Fruit fly (Drosophila melanogaster): ENCODE results near the gene CG13361.

CG13361 gene

dm6 chrX:768480-769123 lies 15.1 kb upstream of the CG13361 start (continued):
- no peak for TF ChIP-seq lbe (GFP tag; optimal IDR thresholded peaks at IDR 0.05)
- no peak for TF ChIP-seq Bteb2 (GFP tag; optimal IDR thresholded peaks at IDR 0.05)
- peak; percentile 79 for TF ChIP-seq kni (GFP tag; optimal IDR thresholded peaks at IDR 0.05)
- TF ChIP-seq CG14710 (tag; optimal IDR thresholded peaks at IDR 0.05), result peak; percentile 10
- no peak for TF ChIP-seq exex (tag; optimal IDR thresholded peaks at IDR 0.05)
- TF ChIP-seq CG6813 (GFP tag; optimal IDR thresholded peaks at IDR 0.05), result peak; percentile 44
- peak; percentile 29; the same call in 1 of the 2 replicates for TF ChIP-seq Dref (GFP tag; IDR thresholded peaks at IDR 0.05)
- TF ChIP-seq nom (GFP tag; optimal IDR thresholded peaks at IDR 0.05), result no peak
- peak; percentile 1 for TF ChIP-seq dmrt11E (tag; optimal IDR thresholded peaks at IDR 0.05)
- TF ChIP-seq Sry-δ (GFP tag; optimal IDR thresholded peaks at IDR 0.05), result peak; percentile 39
- peak; percentile 28 for TF ChIP-seq CG15696 (tag; optimal IDR thresholded peaks at IDR 0.05)
- TF ChIP-seq D (optimal IDR thresholded peaks at IDR 0.05), result no peak
- peak; percentile 8 for TF ChIP-seq D (GFP tag; optimal IDR thresholded peaks at IDR 0.05)
- TF ChIP-seq CG3407 (GFP tag; optimal IDR thresholded peaks at IDR 0.05), result peak; percentile 4
- peak; percentile 3 for TF ChIP-seq CG15601 (tag; optimal IDR thresholded peaks at IDR 0.05)
- peak in 1 of 2 experiments; percentile 26 for TF ChIP-seq Hr78 (GFP tag; optimal IDR thresholded peaks at IDR 0.05)
- TF ChIP-seq Xrp1 (GFP tag; IDR thresholded peaks at IDR 0.05), result peak; percentile 38; the same call in 1 of the 2 replicates
- TF ChIP-seq Optix (GFP tag; IDR thresholded peaks at IDR 0.05), result 0 out of 3 replicates have a peak, but pooled peaks have one; percentile 7

DNA sequence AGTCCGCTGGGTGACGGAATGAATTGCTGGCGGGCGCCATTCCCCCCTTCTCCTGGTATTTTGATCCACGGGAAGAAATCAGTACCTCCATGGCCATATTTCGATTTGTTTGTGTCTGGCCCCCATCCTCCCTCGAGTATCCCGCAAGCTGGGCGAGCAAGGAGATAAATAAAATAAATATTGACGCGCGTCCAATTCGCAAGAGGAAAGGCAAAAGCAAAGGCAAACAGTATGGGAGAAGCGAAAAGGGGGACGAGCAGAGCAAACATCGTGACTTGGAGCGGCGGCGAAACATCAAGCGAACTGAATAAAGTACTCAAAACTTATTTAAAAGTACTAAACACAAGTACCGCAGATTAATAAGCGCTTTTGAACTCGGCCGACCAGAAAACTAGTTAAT lies 14.5 kb upstream of the CG13361 start:
- TF ChIP-seq CG2120 (GFP tag; optimal IDR thresholded peaks at IDR 0.05) (peak; percentile 5), Med (GFP tag) (peak; percentile 76), ttk (GFP tag; IDR thresholded peaks at IDR 0.05) (no peak), lab (GFP tag; optimal IDR thresholded peaks at IDR 0.05) (peak; percentile 51), CG4730 (GFP tag; IDR thresholded peaks at IDR 0.05) (no peak), CG2678 (tag; optimal IDR thresholded peaks at IDR 0.05) (peak; percentile 13), lbe (GFP tag; optimal IDR thresholded peaks at IDR 0.05) (peak; percentile 11), CG10543 (GFP tag; optimal IDR thresholded peaks at IDR 0.05) (no peak), CHES-1-like (GFP tag; optimal IDR thresholded peaks at IDR 0.05) (no peak), CG7987 (GFP tag; optimal IDR thresholded peaks at IDR 0.05) (peak; percentile 11), lilli (GFP tag; optimal IDR thresholded peaks at IDR 0.05) (no peak), Opbp (GFP tag; IDR thresholded peaks at IDR 0.05; ENCODE audit: partially characterized antibody) (no peak), Lhr (GFP tag; optimal IDR thresholded peaks at IDR 0.05) (no peak), seq (GFP tag; IDR thresholded peaks at IDR 0.05) (no peak), maf-S (GFP tag; optimal IDR thresholded peaks at IDR 0.05) (no peak), Hr51 (GFP tag; optimal IDR thresholded peaks at IDR 0.05) (no peak), CG34376 (GFP tag; optimal IDR thresholded peaks at IDR 0.05) (no peak), CG3281 (GFP tag; optimal IDR thresholded peaks at IDR 0.05) (peak; percentile 29), CG33557 (GFP tag; optimal IDR thresholded peaks at IDR 0.05) (no peak), Fer1 (GFP tag; optimal IDR thresholded peaks at IDR 0.05) (peak; percentile 17), scrt (GFP tag; optimal IDR thresholded peaks at IDR 0.05) (peak; percentile 6), Elba2 (GFP tag; optimal IDR thresholded peaks at IDR 0.05) (no peak), CG12391 (tag; optimal IDR thresholded peaks at IDR 0.05) (no peak), ab (GFP tag; optimal IDR thresholded peaks at IDR 0.05) (no peak), dati (GFP tag; IDR thresholded peaks at IDR 0.05) (no peak), Myb (GFP tag; optimal IDR thresholded peaks at IDR 0.05) (no peak), CG18599 (GFP tag; optimal IDR thresholded peaks at IDR 0.05) (peak; percentile 25), CG13287 (GFP tag; IDR thresholded peaks at IDR 0.05; ENCODE audit: partially characterized antibody) (no peak), stwl (tag; optimal IDR thresholded peaks at IDR 0.05) (no peak), CG32772 (GFP tag; IDR thresholded peaks at IDR 0.05) (no peak), CG1602 (GFP tag; optimal IDR thresholded peaks at IDR 0.05) (no peak)

All from whole organism, embryonic.